Fruit fly (Drosophila melanogaster): Measurements from ENCODE around the gene CG6923.

The CG6923 gene

DNA sequence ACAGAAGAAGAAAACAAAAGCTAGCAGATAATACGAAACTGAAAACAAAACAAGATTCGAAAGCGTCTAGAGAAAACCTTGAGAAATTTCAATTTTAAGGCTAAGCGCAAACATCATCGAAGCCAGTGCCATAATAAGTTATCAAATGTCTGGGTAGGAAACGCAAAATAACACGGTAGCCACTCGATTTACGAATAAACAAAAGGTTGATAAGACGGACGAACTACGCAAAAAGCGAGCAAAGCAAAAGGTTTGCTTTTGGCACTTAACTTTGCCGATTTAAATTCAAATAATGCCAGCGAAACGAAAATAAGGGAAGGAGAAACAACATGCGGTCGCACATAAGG is 8.3 kb upstream of the CG6923 start:
- TF ChIP-seq Dif (GFP tag; optimal IDR thresholded peaks at IDR 0.05; ENCODE audit: partially characterized antibody) (no peak), Rel (GFP tag; optimal IDR thresholded peaks at IDR 0.05) (peak; percentile 5), Rel (tag; optimal IDR thresholded peaks at IDR 0.05) (no peak), dmrt93B (GFP tag; optimal IDR thresholded peaks at IDR 0.05) (no peak)

DNA sequence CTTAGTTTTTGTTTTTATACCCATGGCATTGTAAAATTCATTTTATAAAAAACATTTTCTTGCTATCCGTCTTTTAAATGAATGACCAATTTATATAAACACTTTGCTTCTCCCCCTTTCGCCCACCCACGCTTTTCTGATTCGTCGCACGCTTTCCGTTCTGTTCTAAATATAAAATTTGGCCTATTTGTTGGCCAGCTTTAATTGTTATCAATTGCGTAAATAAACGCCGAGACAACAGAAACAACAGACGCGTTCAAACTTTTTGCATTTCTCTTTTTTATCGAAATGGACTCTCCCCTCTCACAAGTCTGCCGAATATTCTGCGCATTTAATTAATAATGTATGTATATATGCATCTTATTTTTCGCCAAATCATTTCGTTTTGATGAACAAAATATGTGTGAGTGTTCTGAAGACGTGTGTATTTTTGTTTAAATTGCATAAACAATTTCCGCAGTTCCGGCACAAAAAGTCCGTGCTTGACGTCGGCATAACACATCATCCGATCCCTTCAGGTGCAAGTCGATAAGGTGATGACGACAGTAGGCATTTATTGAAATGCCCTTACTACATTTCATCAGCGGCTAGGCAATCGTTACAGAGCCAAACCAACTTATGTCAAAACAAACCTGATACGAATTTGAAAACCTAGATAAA is 7.5 kb upstream of the CG6923 start:
- TF ChIP-seq GATAd (GFP tag; optimal IDR thresholded peaks at IDR 0.05) (no peak), lola (GFP tag; optimal IDR thresholded peaks at IDR 0.05) (no peak), Hr83 (GFP tag; optimal IDR thresholded peaks at IDR 0.05; ENCODE audit: poor library complexity, severe bottlenecking) (peak; percentile 26), h (GFP tag; optimal IDR thresholded peaks at IDR 0.05) (peak; percentile 26), HLH106 (tag; optimal IDR thresholded peaks at IDR 0.05) (no peak), Dfd (GFP tag; optimal IDR thresholded peaks at IDR 0.05) (no peak), Abd-B (GFP tag; optimal IDR thresholded peaks at IDR 0.05) (no peak), tai (GFP tag; optimal IDR thresholded peaks at IDR 0.05) (no peak)

DNA sequence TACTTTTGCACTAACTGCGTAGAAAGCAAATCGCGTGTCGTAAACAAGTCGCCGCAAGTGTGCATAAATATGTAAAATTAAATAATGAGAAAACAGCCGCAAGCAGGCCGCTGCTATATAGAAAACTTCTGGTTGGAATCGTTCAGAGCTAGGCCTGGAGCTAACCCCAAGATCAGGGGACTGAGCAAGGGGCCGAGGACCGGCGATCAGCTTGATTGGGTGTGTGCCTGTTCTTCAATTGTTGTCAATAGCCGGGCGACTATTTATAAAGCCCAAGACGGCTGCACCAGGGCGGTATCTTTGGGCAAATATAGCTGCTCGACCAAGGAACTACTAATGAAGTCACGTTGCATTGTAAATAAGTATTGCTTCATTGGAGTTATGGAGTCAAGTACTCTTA is 6.9 kb upstream of the CG6923 start:
- TF ChIP-seq dmrt93B (GFP tag; optimal IDR thresholded peaks at IDR 0.05) (no peak), CG9705 (GFP tag; optimal IDR thresholded peaks at IDR 0.05) (no peak), Hr78 (GFP tag; optimal IDR thresholded peaks at IDR 0.05) (no peak), Hnf4 (GFP tag; optimal IDR thresholded peaks at IDR 0.05) (no peak), Jra (GFP tag; optimal IDR thresholded peaks at IDR 0.05) (no peak), pan (optimal IDR thresholded peaks at IDR 0.05) (no peak), Dif (GFP tag; optimal IDR thresholded peaks at IDR 0.05; ENCODE audit: partially characterized antibody) (no peak), h (GFP tag; optimal IDR thresholded peaks at IDR 0.05) (no peak), sage (GFP tag; optimal IDR thresholded peaks at IDR 0.05) (no peak), Vsx2 (GFP tag; optimal IDR thresholded peaks at IDR 0.05; ENCODE audit: partially characterized antibody) (no peak), woc (GFP tag; optimal IDR thresholded peaks at IDR 0.05) (no peak), psq (GFP tag; optimal IDR thresholded peaks at IDR 0.05) (no peak), sv (GFP tag; optimal IDR thresholded peaks at IDR 0.05) (no peak), ey (GFP tag; optimal IDR thresholded peaks at IDR 0.05) (no peak), GATAd (GFP tag; optimal IDR thresholded peaks at IDR 0.05) (no peak), dl (GFP tag; optimal IDR thresholded peaks at IDR 0.05; ENCODE audit: insufficient read depth in 1 of 2, partially characterized antibody in 2 of 2) (no peak), fru (GFP tag; optimal IDR thresholded peaks at IDR 0.05) (no peak)

- TF ChIP-seq rgr (GFP tag; optimal IDR thresholded peaks at IDR 0.05): peak; percentile 15
- TF ChIP-seq Dfd (GFP tag; optimal IDR thresholded peaks at IDR 0.05): no peak
- TF ChIP-seq N (GFP tag; optimal IDR thresholded peaks at IDR 0.05): no peak
- no peak for TF ChIP-seq Mio (GFP tag; optimal IDR thresholded peaks at IDR 0.05)
- TF ChIP-seq OdsH (GFP tag; optimal IDR thresholded peaks at IDR 0.05): no peak
- no peak for TF ChIP-seq Rel (GFP tag; optimal IDR thresholded peaks at IDR 0.05)
- TF ChIP-seq Rel (tag; optimal IDR thresholded peaks at IDR 0.05): no peak
- no peak for TF ChIP-seq foxo (GFP tag; optimal IDR thresholded peaks at IDR 0.05)
- TF ChIP-seq h (GFP tag; optimal IDR thresholded peaks at IDR 0.05): peak; percentile 5
Observed at dm6 chr3R:11751756-11752155, 1.9 kb upstream of the CG6923 start.

DNA sequence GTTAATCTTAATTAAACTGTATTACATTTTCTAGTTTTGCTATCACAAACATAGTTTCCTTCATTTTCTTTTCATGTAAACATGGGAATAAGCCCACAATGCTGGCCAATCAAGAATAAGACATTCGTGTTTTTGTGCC is 334 bp upstream of the CG6923 start, which contains the start of gene CG43062:
TSS of gene CG43062 (plus strand) at position 40 of the 139 bp plus-strand sequence.
- no peak for TF ChIP-seq lola (GFP tag; optimal IDR thresholded peaks at IDR 0.05)
- TF ChIP-seq rgr (GFP tag; optimal IDR thresholded peaks at IDR 0.05): no peak
- TF ChIP-seq Sp1 (GFP tag; optimal IDR thresholded peaks at IDR 0.05): no peak
- no peak for TF ChIP-seq Hnf4 (GFP tag; optimal IDR thresholded peaks at IDR 0.05)
- no peak for TF ChIP-seq N (GFP tag; optimal IDR thresholded peaks at IDR 0.05)
- no peak for TF ChIP-seq h (GFP tag; optimal IDR thresholded peaks at IDR 0.05)
- TF ChIP-seq jim (GFP tag; optimal IDR thresholded peaks at IDR 0.05): no peak
- TF ChIP-seq Hr78 (GFP tag; optimal IDR thresholded peaks at IDR 0.05): no peak
- TF ChIP-seq psq (GFP tag; optimal IDR thresholded peaks at IDR 0.05): no peak
- no peak for TF ChIP-seq br (GFP tag; optimal IDR thresholded peaks at IDR 0.05)
- TF ChIP-seq brk (GFP tag; optimal IDR thresholded peaks at IDR 0.05): no peak
- no peak for TF ChIP-seq Jra (GFP tag; optimal IDR thresholded peaks at IDR 0.05)
- TF ChIP-seq dl (GFP tag; optimal IDR thresholded peaks at IDR 0.05; ENCODE audit: insufficient read depth in 1 of 2, partially characterized antibody in 2 of 2): no peak
- no peak for TF ChIP-seq Rel (GFP tag; optimal IDR thresholded peaks at IDR 0.05)
- TF ChIP-seq Rel (tag; optimal IDR thresholded peaks at IDR 0.05): no peak
- TF ChIP-seq Hr83 (GFP tag; optimal IDR thresholded peaks at IDR 0.05; ENCODE audit: poor library complexity, severe bottlenecking): no peak
- no peak for TF ChIP-seq sage (GFP tag; optimal IDR thresholded peaks at IDR 0.05)
